Worm (Caenorhabditis elegans) whole organism, young adult: ENCODE data around the gene epic-2.

Experiments used
- C06A6.2 ChIP-seq: fragments of 200-800 bp; sonication (Bioruptor generic); conservative IDR thresholded peaks from 2 replicates; pipeline ENCODE4 v1.3.6; 2022; ENCODE audit warnings: missing genetic modification characterization, missing compliant biosample characterization
- D2030.7 ChIP-seq: fragments of 200-800 bp; sonication (Bioruptor generic); IDR thresholded peaks from 2 replicates; pipeline ENCODE4 v1.3.6; 2022; ENCODE audit warnings: missing genetic modification reagents, missing genetic modification characterization, missing compliant biosample characterization
- F37B4.10 ChIP-seq: fragments of 200-800 bp; sonication (Bioruptor generic); IDR thresholded peaks from 2 replicates; pipeline ENCODE4 v1.3.6; 2022; ENCODE audit warnings: missing genetic modification characterization, missing compliant biosample characterization
- F49E8.2 ChIP-seq: sonication (generic microtip); optimal IDR thresholded peaks from 3 replicates; lab custom pipeline; 2017; ENCODE audit warnings: missing genetic modification characterization, mild to moderate bottlenecking, missing compliant biosample characterization, antibody characterized with exemption, moderate library complexity; ENCODE audit not compliant: insufficient read depth
- F55B11.4 ChIP-seq: sonication (generic microtip); optimal IDR thresholded peaks from 2 replicates; lab custom pipeline; 2016; ENCODE audit warnings: missing compliant biosample characterization, missing genetic modification characterization, borderline replicate concordance; ENCODE audit not compliant: insufficient read depth
- F57C9.4 ChIP-seq: sonication (generic microtip); optimal IDR thresholded peaks from 2 replicates; lab custom pipeline; 2017; ENCODE audit warnings: mild to moderate bottlenecking, missing genetic modification characterization, missing compliant biosample characterization
- K12H6.12 ChIP-seq: fragments of 200-800 bp; sonication (Bioruptor generic); optimal IDR thresholded peaks from 2 replicates; lab custom pipeline; 2018; ENCODE audit warnings: mild to moderate bottlenecking, missing genetic modification characterization, missing compliant biosample characterization
- ZK185.1 ChIP-seq: sonication (generic microtip); optimal IDR thresholded peaks from 2 replicates; lab custom pipeline; 2016; ENCODE audit warnings: mild to moderate bottlenecking, missing genetic modification characterization, missing compliant biosample characterization; ENCODE audit not compliant: poor library complexity, severe bottlenecking
- aptf-2 ChIP-seq: fragments of 200-800 bp; sonication (Bioruptor generic); conservative IDR thresholded peaks from 2 replicates; pipeline ENCODE4 v1.3.6; 2022; ENCODE audit warnings: missing genetic modification reagents, missing genetic modification characterization, missing compliant biosample characterization
- attf-5 ChIP-seq: fragments of 200-800 bp; sonication (Bioruptor generic); optimal IDR thresholded peaks from 2 replicates; lab custom pipeline; 2018; ENCODE audit warnings: mild to moderate bottlenecking, missing genetic modification characterization, missing compliant biosample characterization
- attf-6 ChIP-seq: fragments of 200-800 bp; sonication (Bioruptor generic); IDR thresholded peaks from 2 replicates; pipeline ENCODE4 v1.3.6; 2022; ENCODE audit warnings: missing genetic modification reagents, missing genetic modification characterization, missing compliant biosample characterization
- bed-2 ChIP-seq: fragments of 200-800 bp; sonication (Bioruptor generic); IDR thresholded peaks from 2 replicates; pipeline ENCODE4 v1.3.6; 2022; ENCODE audit warnings: missing genetic modification reagents, missing genetic modification characterization, missing compliant biosample characterization
- cebp-1 ChIP-seq, 2 experiments: fragments of 200-800 bp in 1 of 2; sonication (Bioruptor generic) in 1 of 2; sonication (generic microtip) in 1 of 2; IDR thresholded peaks in 1 of 2; optimal IDR thresholded peaks in 1 of 2; 2 replicates each; pipeline versions ENCODE4 v1.3.6 to Lab custom; 2017 to 2022; ENCODE audit warnings: missing compliant biosample characterization in 2 of 2, missing genetic modification characterization in 2 of 2, mild to moderate bottlenecking in 1 of 2, missing genetic modification reagents in 1 of 2, moderate library complexity in 1 of 2
- ceh-27 ChIP-seq: fragments of 200-800 bp; sonication (Bioruptor generic); optimal IDR thresholded peaks from 2 replicates; lab custom pipeline; 2018; ENCODE audit warnings: mild to moderate bottlenecking, missing genetic modification characterization, moderate library complexity, missing compliant biosample characterization
- ceh-40 ChIP-seq: fragments of 200-800 bp; sonication (Bioruptor generic); IDR thresholded peaks from 2 replicates; pipeline ENCODE4 v1.3.6; 2022; ENCODE audit warnings: missing genetic modification characterization, missing compliant biosample characterization
- ceh-58 ChIP-seq: fragments of 200-800 bp; sonication (Bioruptor generic); IDR thresholded peaks from 2 replicates; pipeline ENCODE4 v1.3.6; 2022; ENCODE audit warnings: missing genetic modification characterization, missing compliant biosample characterization
- ceh-79 ChIP-seq: sonication (generic microtip); optimal IDR thresholded peaks from 2 replicates; lab custom pipeline; 2017; ENCODE audit warnings: mild to moderate bottlenecking, missing genetic modification characterization, missing compliant biosample characterization
- chd-7 ChIP-seq: sonication (generic microtip); optimal IDR thresholded peaks from 2 replicates; lab custom pipeline; 2016; ENCODE audit warnings: mild to moderate bottlenecking, missing genetic modification characterization, moderate library complexity, missing compliant biosample characterization
- dpl-1 ChIP-seq: fragments of 150-350 bp; optimal IDR thresholded peaks from 2 replicates; lab custom pipeline; 2014; ENCODE audit warnings: missing biosample characterization, missing genetic modification reagents, missing genetic modification characterization
- ekl-4 ChIP-seq: fragments of 200-800 bp; sonication (Bioruptor generic); IDR thresholded peaks from 2 replicates; pipeline ENCODE4 v1.3.6; 2022; ENCODE audit warnings: missing genetic modification reagents, missing genetic modification characterization, missing compliant biosample characterization
- hlh-12 ChIP-seq: sonication (generic microtip); optimal IDR thresholded peaks from 2 replicates; lab custom pipeline; 2016; ENCODE audit warnings: missing genetic modification characterization, missing compliant biosample characterization
- hrde-1 ChIP-seq: sonication (generic microtip); optimal IDR thresholded peaks from 2 replicates; lab custom pipeline; 2016; ENCODE audit warnings: missing genetic modification characterization, mild to moderate bottlenecking, missing compliant biosample characterization, moderate library complexity, missing genotype, missing genetic modification reagents, borderline replicate concordance
- let-526 ChIP-seq: fragments of 200-800 bp; sonication (Bioruptor generic); IDR thresholded peaks from 2 replicates; pipeline ENCODE4 v1.3.6; 2022; ENCODE audit warnings: missing genetic modification reagents, missing genetic modification characterization, missing compliant biosample characterization
- lin-26 ChIP-seq: fragments of 200-800 bp; sonication (Bioruptor generic); IDR thresholded peaks from 2 replicates; pipeline ENCODE4 v1.3.6; 2022; ENCODE audit warnings: missing genetic modification reagents, missing genetic modification characterization, missing compliant biosample characterization
- lin-35 ChIP-seq, 3 experiments: fragments of 150-350 bp in 2 of 3; sonication (generic microtip) in 1 of 3; optimal IDR thresholded peaks; 2 replicates each; lab custom pipeline; 2014 to 2018; ENCODE audit warnings: missing biosample characterization in 3 of 3, missing genetic modification characterization in 3 of 3, missing genetic modification reagents in 3 of 3
- lin-40 ChIP-seq: sonication (generic microtip); optimal IDR thresholded peaks from 2 replicates; lab custom pipeline; 2016; ENCODE audit warnings: missing genetic modification characterization, mild to moderate bottlenecking, missing compliant biosample characterization, missing genotype, missing genetic modification reagents
- lsl-1 ChIP-seq: fragments of 200-800 bp; sonication (Bioruptor generic); optimal IDR thresholded peaks from 2 replicates; lab custom pipeline; 2018; ENCODE audit warnings: mild to moderate bottlenecking, missing genetic modification characterization, moderate library complexity, missing compliant biosample characterization
- mcd-1 ChIP-seq: fragments of 200-800 bp; sonication (Bioruptor generic); IDR thresholded peaks from 2 replicates; pipeline ENCODE4 v1.3.6; 2022; ENCODE audit warnings: missing genetic modification reagents, missing genetic modification characterization, missing compliant biosample characterization
- mes-4 ChIP-seq: sonication (generic microtip); optimal IDR thresholded peaks from 2 replicates; lab custom pipeline; 2016; ENCODE audit warnings: missing genotype, missing genetic modification characterization, missing compliant biosample characterization
- nfyb-1 ChIP-seq: fragments of 200-800 bp; sonication (Bioruptor generic); IDR thresholded peaks from 2 replicates; pipeline ENCODE4 v1.3.6; 2022; ENCODE audit warnings: missing genetic modification reagents, missing genetic modification characterization, missing compliant biosample characterization
- nhr-120 ChIP-seq: fragments of 200-800 bp; sonication (Bioruptor generic); IDR thresholded peaks from 2 replicates; pipeline ENCODE4 v1.3.6; 2022; ENCODE audit warnings: missing genetic modification characterization, missing compliant biosample characterization
- pbrm-1 ChIP-seq: fragments of 200-800 bp; sonication (Bioruptor generic); IDR thresholded peaks from 2 replicates; pipeline ENCODE4 v1.3.6; 2022; ENCODE audit warnings: missing genetic modification reagents, missing genetic modification characterization, missing compliant biosample characterization
- pha-4 ChIP-seq: fragments of 150-350 bp; sonication (generic microtip); optimal IDR thresholded peaks from 2 replicates; lab custom pipeline; 2014; ENCODE audit warnings: missing biosample characterization, missing genetic modification reagents, missing genetic modification characterization
- repo-1 ChIP-seq: sonication (generic microtip); optimal IDR thresholded peaks from 2 replicates; lab custom pipeline; 2017; ENCODE audit warnings: mild to moderate bottlenecking, missing genetic modification characterization, missing compliant biosample characterization
- snpc-1.1 ChIP-seq: sonication (generic microtip); optimal IDR thresholded peaks from 2 replicates; lab custom pipeline; 2017; ENCODE audit warnings: missing genetic modification characterization, mild to moderate bottlenecking, missing compliant biosample characterization, antibody characterized with exemption, moderate library complexity, missing genotype, missing genetic modification reagents; ENCODE audit not compliant: insufficient read depth
- snpc-1.3 ChIP-seq: sonication (generic microtip); optimal IDR thresholded peaks from 2 replicates; lab custom pipeline; 2017; ENCODE audit warnings: missing genetic modification characterization, mild to moderate bottlenecking, missing compliant biosample characterization, antibody characterized with exemption, moderate library complexity, missing genotype, missing genetic modification reagents; ENCODE audit not compliant: insufficient read depth
- snpc-3.4 ChIP-seq: sonication (generic microtip); optimal IDR thresholded peaks from 2 replicates; lab custom pipeline; 2017; ENCODE audit warnings: missing genetic modification characterization, mild to moderate bottlenecking, missing compliant biosample characterization, antibody characterized with exemption, moderate library complexity, missing genotype, missing genetic modification reagents
- snpc-4 ChIP-seq, 5 experiments: fragments of 150-350 bp in 1 of 5; sonication (generic microtip) in 4 of 5; optimal IDR thresholded peaks; 2 replicates each; lab custom pipeline; 2014 to 2018; ENCODE audit warnings: missing genetic modification characterization in 5 of 5, missing biosample characterization in 3 of 5, antibody characterized with exemption in 2 of 5, mild to moderate bottlenecking in 2 of 5, missing compliant biosample characterization in 2 of 5, missing genotype in 2 of 5, moderate library complexity in 2 of 5, missing genetic modification reagents in 1 of 5
- somi-1 ChIP-seq: fragments of 200-800 bp; sonication (Bioruptor generic); optimal IDR thresholded peaks from 2 replicates; lab custom pipeline; 2018; ENCODE audit warnings: mild to moderate bottlenecking, missing genetic modification characterization, missing compliant biosample characterization
- tbx-9 ChIP-seq: sonication (generic microtip); optimal IDR thresholded peaks from 2 replicates; lab custom pipeline; 2016; ENCODE audit warnings: borderline replicate concordance, missing genetic modification characterization, inconsistent platforms, missing compliant biosample characterization
- tlf-1 ChIP-seq: fragments of 200-800 bp; sonication (Bioruptor generic); optimal IDR thresholded peaks from 2 replicates; lab custom pipeline; 2018; ENCODE audit warnings: mild to moderate bottlenecking, missing genetic modification characterization, missing compliant biosample characterization
- zfh-2 ChIP-seq: fragments of 200-800 bp; sonication (Bioruptor generic); conservative IDR thresholded peaks from 2 replicates; pipeline ENCODE4 v1.3.6; 2022; ENCODE audit warnings: missing genetic modification reagents, missing genetic modification characterization, missing compliant biosample characterization
- zim-3 ChIP-seq: sonication (generic microtip); optimal IDR thresholded peaks from 2 replicates; lab custom pipeline; 2017; ENCODE audit warnings: mild to moderate bottlenecking, missing genetic modification characterization, moderate library complexity, missing compliant biosample characterization
- ztf-25 ChIP-seq: fragments of 200-800 bp; sonication (Bioruptor generic); IDR thresholded peaks from 2 replicates; pipeline ENCODE4 v1.3.6; 2022; ENCODE audit warnings: missing genetic modification reagents, missing genetic modification characterization, missing compliant biosample characterization
- ztf-28 ChIP-seq: fragments of 200-800 bp; sonication (Bioruptor generic); IDR thresholded peaks from 2 replicates; pipeline ENCODE4 v1.3.6; 2022; ENCODE audit warnings: missing genetic modification reagents, missing genetic modification characterization, missing compliant biosample characterization

The epic-2 gene

DNA sequence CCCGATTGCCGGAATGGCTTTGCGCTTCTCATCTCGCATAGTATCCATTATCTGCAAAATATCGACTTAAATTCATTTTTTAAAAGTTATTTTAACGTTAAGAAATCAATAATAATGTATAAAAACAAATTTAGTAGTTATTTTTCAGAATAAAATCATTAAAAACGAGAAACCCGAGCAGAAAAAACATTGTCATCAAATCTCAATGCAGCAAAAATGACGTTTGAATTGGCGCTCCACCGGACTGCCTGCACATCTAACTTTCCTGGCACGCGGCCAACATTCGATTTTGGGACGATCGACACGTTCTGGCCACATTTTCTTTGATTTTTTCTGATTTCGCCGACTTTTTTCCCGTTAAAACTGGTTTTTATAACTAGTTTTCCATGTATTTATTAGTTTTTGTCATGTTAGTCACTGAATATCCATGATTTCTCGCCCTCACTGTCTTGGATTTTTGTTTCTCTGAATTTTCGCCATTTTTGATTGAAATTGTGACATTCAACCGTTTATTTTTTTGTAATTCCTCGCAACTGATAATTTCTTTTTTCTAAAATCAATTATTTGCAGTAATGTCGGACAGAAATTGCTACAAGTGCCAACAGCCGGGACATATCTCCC, 10.8 kb upstream of the epic-2 start, which contains the start of the genes pbs-1 and K08D12.3 (continued):
- TF ChIP-seq somi-1 (no peak), bed-2 (GFP tag; lab: Robert Waterston, UW) (no peak), pbrm-1 (GFP tag; lab: Robert Waterston, UW) (peak; percentile 68), snpc-4 (GFP tag; optimal IDR thresholded peaks at IDR 0.05; lab: Kevin White, UChicago) (no peak), snpc-4 (tag; optimal IDR thresholded peaks at IDR 0.05; lab: Kevin White, UChicago) (peak; percentile 20 to 69 (median 38)), tbx-9 (tag; lab: Kevin White, UChicago) (no peak), C06A6.2 (GFP tag; lab: Robert Waterston, UW) (no peak; the same call in 1 of the 2 replicates), K12H6.12 (tag; lab: Kevin White, UChicago) (peak; percentile 29), attf-6 (no peak), zfh-2 (GFP tag; lab: Robert Waterston, UW) (no peak), lin-35 (GFP tag; optimal IDR thresholded peaks at IDR 0.05; lab: Kevin White, UChicago) (peak in 2 of 3 experiments; percentile 7 to 87), F57C9.4 (no peak), hlh-12 (tag; lab: Kevin White, UChicago) (no peak), ceh-40 (no peak), chd-7 (no peak), snpc-1.1 (peak; percentile 17), tlf-1 (GFP tag; lab: Kevin White, UChicago) (peak; percentile 81), attf-5 (GFP tag; lab: Kevin White, UChicago) (peak; percentile 16), mes-4 (no peak), F55B11.4 (tag; lab: Kevin White, UChicago) (no peak), let-526 (no peak), lsl-1 (peak; percentile 58), lin-26 (GFP tag; lab: Robert Waterston, UW) (no peak), mcd-1 (GFP tag; lab: Robert Waterston, UW) (peak; percentile 87), dpl-1 (GFP tag; lab: Kevin White, UChicago) (peak; percentile 71), F49E8.2 (peak; percentile 63), lin-40 (peak; percentile 78), F37B4.10 (GFP tag; lab: Robert Waterston, UW) (no peak), ceh-79 (tag; lab: Kevin White, UChicago) (no peak), ZK185.1 (tag; lab: Kevin White, UChicago) (peak; percentile 14), pha-4 (tag; lab: Kevin White, UChicago) (peak; percentile 74), snpc-1.3 (tag; lab: Kevin White, UChicago) (peak; percentile 32), snpc-3.4 (peak; percentile 46), cebp-1 (GFP tag; IDR thresholded peaks at IDR 0.05; lab: Robert Waterston, UW) (no peak), cebp-1 (tag; optimal IDR thresholded peaks at IDR 0.05; lab: Kevin White, UChicago) (peak; percentile 63), ceh-27 (GFP tag; lab: Kevin White, UChicago) (peak; percentile 24), ceh-58 (no peak), ztf-25 (GFP tag; lab: Robert Waterston, UW) (no peak), zim-3 (tag; lab: Kevin White, UChicago) (no peak), ztf-28 (GFP tag; lab: Robert Waterston, UW) (0 out of 2 replicates have a peak, but pooled peaks have one; percentile 10), repo-1 (tag; lab: Kevin White, UChicago) (no peak), D2030.7 (peak; percentile 52), nhr-120 (GFP tag; lab: Robert Waterston, UW) (no peak), ekl-4 (GFP tag; lab: Robert Waterston, UW) (peak; percentile 53), aptf-2 (GFP tag; lab: Robert Waterston, UW) (no peak), nfyb-1 (GFP tag; lab: Robert Waterston, UW) (peak; percentile 61), hrde-1 (tag; lab: Kevin White, UChicago) (no peak)
